Worm (Caenorhabditis elegans): ENCODE results near the gene Y37B11A.3.

Y37B11A.3 gene

ce11 chrIII:5824450-5824972, 39.4 kb upstream of the Y37B11A.3 start:
- TF ChIP-seq C06A6.2 (GFP tag; conservative IDR thresholded peaks at IDR 0.05) (no peak), ceh-58 (GFP tag; IDR thresholded peaks at IDR 0.05) (no peak), C17E4.6 (GFP tag; IDR thresholded peaks at IDR 0.05) (no peak), nfyb-1 (GFP tag; IDR thresholded peaks at IDR 0.05) (no peak), nhr-90 (tag; optimal IDR thresholded peaks at IDR 0.05) (no peak), akir-1 (GFP tag; optimal IDR thresholded peaks at IDR 0.05) (no peak), ztf-22 (GFP tag; optimal IDR thresholded peaks at IDR 0.05) (no peak), F57C9.4 (tag; optimal IDR thresholded peaks at IDR 0.05) (no peak), attf-5 (GFP tag; optimal IDR thresholded peaks at IDR 0.05) (no peak)

- no peak for TF ChIP-seq ets-4 (GFP tag; optimal IDR thresholded peaks at IDR 0.05)
- TF ChIP-seq F10E7.11 (tag; optimal IDR thresholded peaks at IDR 0.05), result no peak
- no peak for TF ChIP-seq nhr-80 (tag; optimal IDR thresholded peaks at IDR 0.05)
- TF ChIP-seq ztf-25 (GFP tag; IDR thresholded peaks at IDR 0.05), result no peak
- TF ChIP-seq snpc-4 (GFP tag; optimal IDR thresholded peaks at IDR 0.05), result no peak
- no peak for TF ChIP-seq snpc-4 (tag; optimal IDR thresholded peaks at IDR 0.05)
- TF ChIP-seq pbrm-1 (GFP tag; IDR thresholded peaks at IDR 0.05), result no peak
- TF ChIP-seq F23B12.7 (tag; optimal IDR thresholded peaks at IDR 0.05; ENCODE audit: insufficient read depth), result no peak
- TF ChIP-seq attf-5 (GFP tag; optimal IDR thresholded peaks at IDR 0.05), result no peak
- no peak for TF ChIP-seq F49E8.2 (tag; optimal IDR thresholded peaks at IDR 0.05; ENCODE audit: insufficient read depth)
- TF ChIP-seq sdz-38 (tag; optimal IDR thresholded peaks at IDR 0.05), result no peak
- no peak for TF ChIP-seq nhr-179 (tag; optimal IDR thresholded peaks at IDR 0.05)
- TF ChIP-seq cebp-1 (GFP tag; IDR thresholded peaks at IDR 0.05), result no peak
- no peak for TF ChIP-seq cebp-1 (tag; optimal IDR thresholded peaks at IDR 0.05)
- TF ChIP-seq lin-40 (tag; optimal IDR thresholded peaks at IDR 0.05), result no peak
Measured at ce11 chrIII:5823617-5824016, 38.5 kb upstream of the Y37B11A.3 start, which contains the start of gene R12B2.8. Gene R12B2.8 (plus strand): TSS chrIII:5823917.

ce11 chrIII:5822816-5823215, 37.7 kb upstream of the Y37B11A.3 start:
- TF ChIP-seq zfh-2 (GFP tag; conservative IDR thresholded peaks at IDR 0.05), result no peak
- no peak for TF ChIP-seq F10E7.11 (tag; optimal IDR thresholded peaks at IDR 0.05)
- TF ChIP-seq snpc-1.1 (tag; optimal IDR thresholded peaks at IDR 0.05; ENCODE audit: insufficient read depth), result no peak
- TF ChIP-seq tlf-1 (GFP tag; optimal IDR thresholded peaks at IDR 0.05), result no peak
- no peak for TF ChIP-seq let-607 (tag; optimal IDR thresholded peaks at IDR 0.05)
- no peak for TF ChIP-seq chd-7 (tag; optimal IDR thresholded peaks at IDR 0.05)
- no peak for TF ChIP-seq dox-1 (GFP tag; IDR thresholded peaks at IDR 0.05)
- no peak for TF ChIP-seq egl-18 (GFP tag; IDR thresholded peaks at IDR 0.05)
- no peak for TF ChIP-seq ceh-58 (GFP tag; IDR thresholded peaks at IDR 0.05)
- TF ChIP-seq F23B12.7 (tag; optimal IDR thresholded peaks at IDR 0.05; ENCODE audit: insufficient read depth), result no peak
- TF ChIP-seq B0035.1 (tag; optimal IDR thresholded peaks at IDR 0.05), result no peak
- TF ChIP-seq ztf-22 (GFP tag; optimal IDR thresholded peaks at IDR 0.05), result no peak
- no peak for TF ChIP-seq hmg-1.2 (GFP tag; IDR thresholded peaks at IDR 0.05)
- no peak for TF ChIP-seq madf-6 (GFP tag; IDR thresholded peaks at IDR 0.05)
- TF ChIP-seq attf-5 (GFP tag; optimal IDR thresholded peaks at IDR 0.05), result no peak
- no peak for TF ChIP-seq sdz-38 (tag; optimal IDR thresholded peaks at IDR 0.05)
- TF ChIP-seq gei-17 (GFP tag; optimal IDR thresholded peaks at IDR 0.05), result no peak
- no peak for TF ChIP-seq pbrm-1 (GFP tag; IDR thresholded peaks at IDR 0.05)
- no peak for TF ChIP-seq lin-40 (tag; optimal IDR thresholded peaks at IDR 0.05)
- no peak for TF ChIP-seq somi-1 (GFP tag; optimal IDR thresholded peaks at IDR 0.05)
